Fruit fly (Drosophila melanogaster): ENCODE data around the gene SdhD.

Gene SdhD

DNA sequence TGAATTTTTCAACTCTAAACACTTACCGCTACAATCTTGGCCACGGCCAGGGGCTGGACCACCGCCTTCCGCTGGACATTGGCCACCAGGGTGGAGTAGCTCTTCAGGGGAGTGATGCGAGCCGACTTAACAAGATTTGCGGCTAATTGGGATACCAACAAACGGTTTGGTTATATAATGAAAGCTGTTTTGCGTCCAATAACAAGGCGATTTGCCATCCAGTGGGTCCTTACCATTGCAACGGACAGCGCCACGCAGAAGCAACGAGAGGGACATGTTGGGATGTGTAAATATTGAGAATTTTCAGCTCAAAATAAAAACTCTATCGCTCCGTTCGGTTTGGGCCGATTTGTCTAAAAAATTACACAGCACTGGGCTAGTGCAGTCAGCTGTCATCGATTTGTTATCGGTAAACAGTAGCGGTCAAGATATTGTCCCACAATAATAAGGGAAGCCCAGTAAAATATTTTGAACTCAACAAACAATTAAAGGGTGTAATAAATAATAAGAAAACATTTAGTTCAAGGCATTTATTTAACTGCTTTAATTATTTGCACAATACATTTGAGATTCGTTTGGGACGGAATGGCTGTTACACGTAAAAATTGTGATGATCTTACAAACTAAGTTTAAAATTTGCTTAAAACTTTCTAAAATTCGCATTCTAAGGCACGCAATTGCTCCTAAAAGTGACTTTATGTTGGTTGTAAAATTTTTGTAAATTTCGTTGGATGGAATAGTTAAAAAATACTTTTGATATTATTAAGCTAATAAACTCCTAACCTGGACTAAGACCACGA, at the start of gene SdhD (continued):
- TF ChIP-seq toy (GFP tag; IDR thresholded peaks at IDR 0.05) (no peak), Meics (GFP tag; optimal IDR thresholded peaks at IDR 0.05) (peak; percentile 34), Fer2 (tag; optimal IDR thresholded peaks at IDR 0.05) (no peak), CG10431 (GFP tag; optimal IDR thresholded peaks at IDR 0.05) (no peak), CG13296 (GFP tag; optimal IDR thresholded peaks at IDR 0.05) (peak; percentile 15), tin (GFP tag; optimal IDR thresholded peaks at IDR 0.05) (peak; percentile 32), Drgx (GFP tag; IDR thresholded peaks at IDR 0.05) (no peak), CG9876 (GFP tag; optimal IDR thresholded peaks at IDR 0.05) (no peak), CG12391 (tag; optimal IDR thresholded peaks at IDR 0.05) (peak; percentile 14), Deaf1 (tag; optimal IDR thresholded peaks at IDR 0.05) (peak; percentile 20), Fer3 (tag; optimal IDR thresholded peaks at IDR 0.05) (no peak), C15 (GFP tag; IDR thresholded peaks at IDR 0.05) (no peak), ftz-f1 (GFP tag; optimal IDR thresholded peaks at IDR 0.05) (no peak), gsb-n (tag; optimal IDR thresholded peaks at IDR 0.05) (no peak), Dll (GFP tag; IDR thresholded peaks at IDR 0.05; ENCODE audit: partially characterized antibody) (peak; percentile 55; the same call in 1 of the 4 replicates), disco-r (GFP tag; optimal IDR thresholded peaks at IDR 0.05) (no peak), pzg (GFP tag; optimal IDR thresholded peaks at IDR 0.05) (peak; percentile 58), eyg (GFP tag; optimal IDR thresholded peaks at IDR 0.05) (no peak), zen2 (GFP tag; IDR thresholded peaks at IDR 0.05; ENCODE audit: partially characterized antibody) (no peak; the same call in 2 of the 3 replicates), tx (GFP tag; optimal IDR thresholded peaks at IDR 0.05) (no peak), lbe (GFP tag; optimal IDR thresholded peaks at IDR 0.05) (peak; percentile 38), tap (tag; optimal IDR thresholded peaks at IDR 0.05) (no peak), CG10654 (GFP tag; optimal IDR thresholded peaks at IDR 0.05) (no peak), E2f1 (GFP tag; IDR thresholded peaks at IDR 0.05) (no peak), CG12659 (GFP tag; optimal IDR thresholded peaks at IDR 0.05) (peak; percentile 53), Scr (GFP tag; IDR thresholded peaks at IDR 0.05; ENCODE audit: partially characterized antibody) (peak; percentile 53), CG2116 (GFP tag; optimal IDR thresholded peaks at IDR 0.05) (peak; percentile 21), lmd (GFP tag; IDR thresholded peaks at IDR 0.05) (no peak), CG33213 (GFP tag; optimal IDR thresholded peaks at IDR 0.05) (peak; percentile 30), vvl (GFP tag; IDR thresholded peaks at IDR 0.05) (peak; percentile 40; the same call in 1 of the 2 replicates), Hey (tag; optimal IDR thresholded peaks at IDR 0.05) (no peak), nerfin-1 (tag; optimal IDR thresholded peaks at IDR 0.05) (no peak), CG30020 (tag; optimal IDR thresholded peaks at IDR 0.05) (peak; percentile 20), rib (GFP tag; IDR thresholded peaks at IDR 0.05) (no peak), PHDP (tag; optimal IDR thresholded peaks at IDR 0.05) (peak; percentile 22), row (GFP tag; IDR thresholded peaks at IDR 0.05) (peak; percentile 21; the same call in 1 of the 3 replicates), ERR (GFP tag; optimal IDR thresholded peaks at IDR 0.05) (no peak), cato (GFP tag; optimal IDR thresholded peaks at IDR 0.05; ENCODE audit: borderline replicate concordance) (no peak), al (GFP tag; IDR thresholded peaks at IDR 0.05) (no peak), zen (tag; optimal IDR thresholded peaks at IDR 0.05) (peak; percentile 5), CG12236 (GFP tag; optimal IDR thresholded peaks at IDR 0.05) (no peak), pum (GFP tag; optimal IDR thresholded peaks at IDR 0.05) (no peak), CG1233 (GFP tag; optimal IDR thresholded peaks at IDR 0.05) (peak; percentile 14), Hand (GFP tag; optimal IDR thresholded peaks at IDR 0.05) (no peak), sob (GFP tag; IDR thresholded peaks at IDR 0.05) (peak; percentile 40; the same call in 1 of the 2 replicates), sug (tag; optimal IDR thresholded peaks at IDR 0.05) (peak; percentile 18), CG1832 (GFP tag; optimal IDR thresholded peaks at IDR 0.05) (no peak), chif (GFP tag; optimal IDR thresholded peaks at IDR 0.05) (no peak), ci (GFP tag; IDR thresholded peaks at IDR 0.05) (peak; percentile 50; the same call in 1 of the 3 replicates)

Measured in whole organism, embryonic.